Worm (Caenorhabditis elegans): Measurements from ENCODE around the gene dmsr-9.

The dmsr-9 gene

DNA sequence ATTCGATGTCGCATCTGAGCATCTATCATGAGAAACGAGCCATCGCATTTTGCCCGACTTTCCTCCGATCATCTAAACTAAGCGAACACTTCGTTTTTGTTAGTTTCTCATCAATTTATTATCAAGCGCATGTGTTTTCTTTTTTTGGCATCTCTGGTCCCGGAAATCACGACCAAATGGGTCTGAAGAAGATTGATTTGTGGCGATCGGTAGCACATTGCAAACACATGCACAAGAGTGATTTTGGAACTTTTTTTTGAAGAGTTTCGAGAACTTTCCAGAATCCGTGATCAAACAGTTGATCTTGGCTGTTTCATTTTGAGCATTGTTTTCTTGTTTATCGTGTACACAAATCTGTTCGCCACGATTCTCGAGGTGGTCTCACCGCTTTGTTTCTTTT lies 46.2 kb downstream of the dmsr-9 start:
- TF ChIP-seq vab-15 (tag; optimal IDR thresholded peaks at IDR 0.05) (no peak), C34B4.2 (tag; optimal IDR thresholded peaks at IDR 0.05) (no peak), dsc-1 (tag; optimal IDR thresholded peaks at IDR 0.05) (peak; percentile 84), ceh-90 (tag; optimal IDR thresholded peaks at IDR 0.05) (no peak), unc-30 (tag; optimal IDR thresholded peaks at IDR 0.05) (no peak), hpl-2 (GFP tag; optimal IDR thresholded peaks at IDR 0.05) (no peak), isw-1 (GFP tag; IDR thresholded peaks at IDR 0.05) (no peak), dpl-1 (GFP tag; optimal IDR thresholded peaks at IDR 0.05) (no peak), unc-98 (GFP tag; IDR thresholded peaks at IDR 0.05) (no peak), fkh-4 (tag; optimal IDR thresholded peaks at IDR 0.05; ENCODE audit: borderline replicate concordance) (peak; percentile 73), fos-1 (tag; optimal IDR thresholded peaks at IDR 0.05) (no peak)

DNA sequence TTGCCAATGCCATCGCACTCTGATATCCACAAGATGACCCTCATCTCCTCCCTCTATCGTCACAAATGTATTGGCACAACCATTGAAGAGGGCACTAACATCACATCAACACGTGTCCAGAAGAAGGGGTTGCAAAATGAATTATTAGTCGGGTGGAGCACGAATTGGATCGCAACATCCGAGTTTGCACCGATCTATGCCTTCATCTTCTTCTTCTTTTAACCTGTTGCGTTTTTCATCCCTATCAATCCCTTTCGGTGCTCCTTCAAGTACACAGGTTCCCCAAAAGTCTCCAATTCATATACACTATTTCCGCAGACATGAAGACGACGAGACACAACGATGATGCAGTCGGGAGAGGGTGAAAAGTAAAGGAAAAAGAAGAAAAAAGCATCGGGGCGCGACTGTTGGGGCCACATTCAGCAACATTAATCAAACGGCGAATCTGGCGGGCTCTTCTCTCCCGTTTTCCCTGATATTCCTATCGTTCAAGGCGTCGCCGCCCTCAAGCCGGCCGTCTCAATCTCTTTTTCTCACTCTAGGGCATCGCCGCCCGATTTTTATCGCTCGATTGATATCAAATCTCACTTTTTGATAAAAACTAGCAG lies 47.9 kb downstream of the dmsr-9 start:
- peak; percentile 68 for TF ChIP-seq nhr-71 (tag; optimal IDR thresholded peaks at IDR 0.05)
- no peak for TF ChIP-seq snpc-4 (tag; optimal IDR thresholded peaks at IDR 0.05)
- TF ChIP-seq lin-13 (GFP tag; optimal IDR thresholded peaks at IDR 0.05): no peak
- no peak for TF ChIP-seq egl-27 (tag; optimal IDR thresholded peaks at IDR 0.05)
- no peak for TF ChIP-seq tbx-2 (tag; optimal IDR thresholded peaks at IDR 0.05)
- no peak for TF ChIP-seq sox-4 (tag; optimal IDR thresholded peaks at IDR 0.05)
- no peak for TF ChIP-seq C04F5.9 (tag; optimal IDR thresholded peaks at IDR 0.05)
- no peak for TF ChIP-seq ces-1 (GFP tag; optimal IDR thresholded peaks at IDR 0.05)
- peak; percentile 19 for TF ChIP-seq rnt-1 (tag; optimal IDR thresholded peaks at IDR 0.05)
- no peak for TF ChIP-seq ztf-11 (tag; optimal IDR thresholded peaks at IDR 0.05)
- TF ChIP-seq snu-23 (GFP tag; optimal IDR thresholded peaks at IDR 0.05): peak; percentile 6
- TF ChIP-seq nhr-20 (tag; optimal IDR thresholded peaks at IDR 0.05): peak; percentile 11
- no peak for TF ChIP-seq lin-35 (GFP tag; optimal IDR thresholded peaks at IDR 0.05)
- peak; percentile 74 for TF ChIP-seq lin-14 (GFP tag; optimal IDR thresholded peaks at IDR 0.05)
- no peak for TF ChIP-seq ama-1 (optimal IDR thresholded peaks at IDR 0.05)
- peak; percentile 51 for TF ChIP-seq nhr-19 (GFP tag; conservative IDR thresholded peaks at IDR 0.05)
- TF ChIP-seq pax-3 (tag; optimal IDR thresholded peaks at IDR 0.05): no peak
- no peak for TF ChIP-seq unc-98 (GFP tag; IDR thresholded peaks at IDR 0.05)
- no peak for TF ChIP-seq sup-37 (GFP tag; optimal IDR thresholded peaks at IDR 0.05)
- TF ChIP-seq zag-1 (tag; optimal IDR thresholded peaks at IDR 0.05): no peak
- no peak for TF ChIP-seq nhr-28 (tag; optimal IDR thresholded peaks at IDR 0.05)
- no peak for TF ChIP-seq zip-4 (GFP tag; optimal IDR thresholded peaks at IDR 0.05)
- no peak for TF ChIP-seq jun-1 (tag; optimal IDR thresholded peaks at IDR 0.05)
- no peak for TF ChIP-seq fkh-4 (tag; optimal IDR thresholded peaks at IDR 0.05; ENCODE audit: borderline replicate concordance)
- TF ChIP-seq hpl-2 (GFP tag; optimal IDR thresholded peaks at IDR 0.05): no peak
- TF ChIP-seq lin-39 (tag; optimal IDR thresholded peaks at IDR 0.05): no peak
- TF ChIP-seq hlh-4 (tag; optimal IDR thresholded peaks at IDR 0.05): no peak
- TF ChIP-seq pag-3 (tag; optimal IDR thresholded peaks at IDR 0.05; ENCODE audit: borderline replicate concordance, insufficient read depth): peak; percentile 9
- no peak for TF ChIP-seq efl-1 (optimal IDR thresholded peaks at IDR 0.05)
- peak in 1 of 2 experiments; percentile 64 for TF ChIP-seq efl-1 (GFP tag; optimal IDR thresholded peaks at IDR 0.05 in 1 of 2)
- TF ChIP-seq ceh-82 (tag; optimal IDR thresholded peaks at IDR 0.05): no peak
- no peak for TF ChIP-seq ceh-8 (GFP tag; optimal IDR thresholded peaks at IDR 0.05)

All from whole organism, L1 larva.